Worm (Caenorhabditis elegans): ENCODE measurements around the gene F43C11.11.

DNA sequence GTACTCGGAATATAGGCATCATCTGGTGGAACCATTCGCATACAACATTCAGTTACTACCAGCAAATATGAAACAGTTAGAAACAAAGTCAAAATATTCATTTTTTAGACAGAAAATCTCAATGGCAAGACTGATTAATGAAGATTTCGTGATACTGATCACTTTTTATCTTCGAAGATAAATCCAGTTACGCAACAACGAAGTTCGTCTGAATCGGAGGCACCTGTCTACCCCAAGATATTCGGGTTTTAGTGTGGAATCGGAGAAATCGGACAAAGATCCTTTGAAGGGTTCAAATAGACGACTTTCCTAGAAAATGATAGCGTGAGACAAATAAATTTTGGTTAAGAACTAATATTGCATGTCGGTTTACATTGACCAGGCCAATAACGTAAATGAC is 32.3 kb upstream of the F43C11.11 start, which contains the start of gene F16G10.13:
- TF ChIP-seq F49E8.2 (tag; optimal IDR thresholded peaks at IDR 0.05; ENCODE audit: borderline replicate concordance) (no peak), jun-1 (tag; optimal IDR thresholded peaks at IDR 0.05) (no peak), ztf-11 (tag; optimal IDR thresholded peaks at IDR 0.05) (no peak), egl-27 (tag; optimal IDR thresholded peaks at IDR 0.05) (no peak), dmd-8 (GFP tag; IDR thresholded peaks at IDR 0.05) (no peak)
